Worm (Caenorhabditis elegans) whole organism, mixed stage, embryonic: ENCODE data around the gene cho-1.
A peak's percentile ranks its signal among the peaks of the same experiment; 100 is the strongest.

Source experiments
- M03D4.4 ChIP-seq: sonication (generic microtip); optimal IDR thresholded peaks from 2 replicates; lab custom pipeline; 2017; ENCODE audit warnings: mild to moderate bottlenecking, missing genetic modification characterization, missing compliant biosample characterization
- bed-3 ChIP-seq: fragments of 200-800 bp; sonication (Bioruptor generic); optimal IDR thresholded peaks from 3 replicates; lab custom pipeline; 2018; ENCODE audit warnings: mild to moderate bottlenecking, missing genetic modification characterization, moderate library complexity, missing compliant biosample characterization
- blmp-1 ChIP-seq: fragments of 150-350 bp; optimal IDR thresholded peaks from 2 replicates; lab custom pipeline; 2014; ENCODE audit warnings: missing biosample characterization, missing genetic modification characterization
- ceh-39 ChIP-seq: fragments of 150-350 bp; optimal IDR thresholded peaks from 2 replicates; lab custom pipeline; 2014; ENCODE audit warnings: missing biosample characterization, missing genetic modification characterization
- ceh-43 ChIP-seq: fragments of 200-800 bp; sonication (Bioruptor generic); optimal IDR thresholded peaks from 2 replicates; lab custom pipeline; 2018; ENCODE audit warnings: mild to moderate bottlenecking, missing genetic modification characterization, moderate library complexity, missing compliant biosample characterization
- ceh-83 ChIP-seq: fragments of 200-800 bp; sonication (Bioruptor generic); optimal IDR thresholded peaks from 2 replicates; lab custom pipeline; 2018; ENCODE audit warnings: mild to moderate bottlenecking, missing genetic modification characterization, missing compliant biosample characterization
- ces-1 ChIP-seq: fragments of 150-350 bp; optimal IDR thresholded peaks from 2 replicates; lab custom pipeline; 2014; ENCODE audit warnings: missing biosample characterization, missing genetic modification reagents, missing genetic modification characterization
- cnd-1 ChIP-seq: fragments of 200-800 bp; sonication (Bioruptor generic); optimal IDR thresholded peaks from 2 replicates; lab custom pipeline; 2018; ENCODE audit warnings: mild to moderate bottlenecking, missing genetic modification characterization, missing compliant biosample characterization
- drap-1 ChIP-seq: fragments of 200-800 bp; sonication (Bioruptor generic); optimal IDR thresholded peaks from 3 replicates; lab custom pipeline; 2018; ENCODE audit warnings: mild to moderate bottlenecking, missing genetic modification characterization, missing compliant biosample characterization
- elt-1 ChIP-seq: sonication (generic microtip); optimal IDR thresholded peaks from 2 replicates; lab custom pipeline; 2017; ENCODE audit warnings: missing genetic modification characterization, mild to moderate bottlenecking, missing compliant biosample characterization, antibody characterized with exemption, moderate library complexity, borderline replicate concordance; ENCODE audit not compliant: insufficient read depth
- elt-3 ChIP-seq: fragments of 150-350 bp; optimal IDR thresholded peaks from 2 replicates; lab custom pipeline; 2014; ENCODE audit warnings: missing biosample characterization, missing genetic modification characterization
- flh-1 ChIP-seq: fragments of 200-800 bp; sonication (Bioruptor generic); optimal IDR thresholded peaks from 2 replicates; lab custom pipeline; 2018; ENCODE audit warnings: mild to moderate bottlenecking, missing genetic modification characterization, moderate library complexity, missing compliant biosample characterization
- ham-2 ChIP-seq: fragments of 200-800 bp; sonication (Bioruptor generic); optimal IDR thresholded peaks from 2 replicates; lab custom pipeline; 2018; ENCODE audit warnings: mild to moderate bottlenecking, missing genetic modification characterization, missing compliant biosample characterization
- hlh-1 ChIP-seq: fragments of 150-350 bp; optimal IDR thresholded peaks from 2 replicates; lab custom pipeline; 2014; ENCODE audit warnings: missing biosample characterization, missing genetic modification reagents, missing genetic modification characterization
- lin-13 ChIP-seq: fragments of 150-350 bp; optimal IDR thresholded peaks from 2 replicates; lab custom pipeline; 2014; ENCODE audit warnings: missing biosample characterization, missing genetic modification characterization
- lin-32 ChIP-seq: fragments of 200-800 bp; sonication (Bioruptor generic); optimal IDR thresholded peaks from 2 replicates; lab custom pipeline; 2018; ENCODE audit warnings: mild to moderate bottlenecking, missing genetic modification characterization, missing compliant biosample characterization
- lsy-2 ChIP-seq: fragments of 150-350 bp; optimal IDR thresholded peaks from 2 replicates; lab custom pipeline; 2014; ENCODE audit warnings: missing biosample characterization, missing genetic modification characterization
- mab-5 ChIP-seq: fragments of 150-350 bp; optimal IDR thresholded peaks from 2 replicates; lab custom pipeline; 2014; ENCODE audit warnings: missing biosample characterization, missing genetic modification characterization
- mep-1 ChIP-seq: fragments of 150-350 bp; optimal IDR thresholded peaks from 2 replicates; lab custom pipeline; 2017; ENCODE audit warnings: missing biosample characterization, missing genetic modification reagents, missing genetic modification characterization, inconsistent platforms
- mls-2 ChIP-seq: sonication (generic microtip); optimal IDR thresholded peaks from 2 replicates; lab custom pipeline; 2016; ENCODE audit warnings: mild to moderate bottlenecking, missing genetic modification characterization, moderate library complexity, missing compliant biosample characterization
- nhr-12 ChIP-seq: fragments of 150-350 bp; optimal IDR thresholded peaks from 2 replicates; lab custom pipeline; 2014; ENCODE audit warnings: missing biosample characterization, missing genetic modification characterization
- nhr-2 ChIP-seq: fragments of 150-350 bp; optimal IDR thresholded peaks from 2 replicates; lab custom pipeline; 2014; ENCODE audit warnings: missing biosample characterization, missing genetic modification characterization
- nhr-237 ChIP-seq: fragments of 150-350 bp; optimal IDR thresholded peaks from 2 replicates; lab custom pipeline; 2014; ENCODE audit warnings: missing biosample characterization, missing genetic modification characterization
- nhr-28 ChIP-seq: fragments of 150-350 bp; optimal IDR thresholded peaks from 2 replicates; lab custom pipeline; 2014; ENCODE audit warnings: missing biosample characterization, missing genetic modification characterization
- nhr-76 ChIP-seq: sonication (generic microtip); optimal IDR thresholded peaks from 2 replicates; lab custom pipeline; 2017; ENCODE audit warnings: missing biosample characterization, missing genetic modification characterization
- pha-4 ChIP-seq: fragments of 150-350 bp; optimal IDR thresholded peaks from 2 replicates; lab custom pipeline; 2018; ENCODE audit warnings: missing biosample characterization, missing genetic modification reagents, missing genetic modification characterization
- sem-2 ChIP-seq: fragments of 200-800 bp; sonication (Bioruptor generic); optimal IDR thresholded peaks from 2 replicates; lab custom pipeline; 2018; ENCODE audit warnings: mild to moderate bottlenecking, missing genetic modification characterization, missing compliant biosample characterization
- snpc-4 ChIP-seq: fragments of 150-350 bp; optimal IDR thresholded peaks from 2 replicates; lab custom pipeline; 2014; ENCODE audit warnings: missing biosample characterization, missing genetic modification characterization
- sptf-1 ChIP-seq: sonication (generic microtip); optimal IDR thresholded peaks from 2 replicates; lab custom pipeline; 2017; ENCODE audit warnings: mild to moderate bottlenecking, missing genetic modification characterization, moderate library complexity, missing compliant biosample characterization
- tbx-8 ChIP-seq: fragments of 200-800 bp; sonication (Bioruptor generic); optimal IDR thresholded peaks from 2 replicates; lab custom pipeline; 2018; ENCODE audit warnings: mild to moderate bottlenecking, missing genetic modification characterization, moderate library complexity, missing compliant biosample characterization
- unc-120 ChIP-seq: sonication (generic microtip); optimal IDR thresholded peaks from 2 replicates; lab custom pipeline; 2017; ENCODE audit warnings: missing genetic modification characterization, missing compliant biosample characterization; ENCODE audit not compliant: poor library complexity, severe bottlenecking
- unc-39 ChIP-seq: fragments of 150-350 bp; optimal IDR thresholded peaks from 2 replicates; lab custom pipeline; 2014; ENCODE audit warnings: missing biosample characterization, missing genetic modification characterization
- unc-62 ChIP-seq: fragments of 150-350 bp; optimal IDR thresholded peaks from 2 replicates; lab custom pipeline; 2014; ENCODE audit warnings: missing biosample characterization, missing genetic modification reagents, missing genetic modification characterization
- zip-8 ChIP-seq: fragments of 150-350 bp; optimal IDR thresholded peaks from 2 replicates; lab custom pipeline; 2014; ENCODE audit warnings: missing biosample characterization, missing genetic modification characterization
- ztf-11 ChIP-seq: fragments of 150-350 bp; optimal IDR thresholded peaks from 2 replicates; lab custom pipeline; 2014; ENCODE audit warnings: missing biosample characterization, missing genetic modification characterization

cho-1 gene

DNA sequence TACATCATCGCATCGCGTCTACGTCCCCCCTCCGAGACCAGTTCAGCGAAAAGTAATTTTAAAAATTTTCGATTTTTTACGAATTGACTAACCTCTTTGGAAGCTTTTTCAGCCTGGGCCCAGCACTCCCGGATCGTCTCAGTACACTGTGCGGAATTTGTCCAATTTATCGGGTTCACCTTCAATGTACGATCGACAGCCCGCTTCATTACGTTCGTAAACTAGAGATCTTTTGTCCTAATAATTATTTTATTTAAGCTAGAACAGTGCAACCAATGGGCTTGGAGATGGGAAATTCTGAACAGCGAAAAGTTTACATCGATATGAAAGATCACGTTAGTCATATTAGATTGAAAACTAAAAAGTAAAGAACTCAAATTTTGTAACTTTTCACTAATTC is 27.0 kb upstream of the cho-1 start:
- TF ChIP-seq lin-13 (tag; lab: Kevin White, UChicago): no peak
- no peak for TF ChIP-seq ces-1 (GFP tag; lab: Kevin White, UChicago)
- TF ChIP-seq mab-5: no peak
- TF ChIP-seq nhr-2 (tag; lab: Kevin White, UChicago): no peak
- TF ChIP-seq tbx-8 (GFP tag; lab: Kevin White, UChicago): no peak
- no peak for TF ChIP-seq mls-2 (tag; lab: Kevin White, UChicago)
- no peak for TF ChIP-seq elt-1 (tag; lab: Kevin White, UChicago)
- no peak for TF ChIP-seq unc-62 (GFP tag; lab: Kevin White, UChicago)
- no peak for TF ChIP-seq ceh-39

DNA sequence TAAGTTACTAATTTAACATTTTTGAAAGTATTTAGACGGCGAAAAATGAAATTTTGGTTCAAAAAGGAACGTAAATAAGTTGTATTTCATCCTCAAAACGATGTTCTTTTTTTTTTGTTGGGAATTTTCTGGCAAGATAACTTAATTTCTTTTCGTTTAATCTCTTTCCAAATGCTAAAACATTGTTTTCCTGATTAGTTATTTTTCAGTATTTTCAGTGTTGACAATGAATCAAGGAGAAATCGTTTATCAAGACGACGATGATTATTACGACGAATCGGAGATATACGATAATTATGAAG is 26.4 kb upstream of the cho-1 start, which contains the start of gene lin-54:
lin-54 (plus strand) TSS at position 203 of the 302 bp plus-strand sequence.
- TF ChIP-seq drap-1 (GFP tag; lab: Kevin White, UChicago): no peak
- TF ChIP-seq, all 35 proteins: peak for 0

DNA sequence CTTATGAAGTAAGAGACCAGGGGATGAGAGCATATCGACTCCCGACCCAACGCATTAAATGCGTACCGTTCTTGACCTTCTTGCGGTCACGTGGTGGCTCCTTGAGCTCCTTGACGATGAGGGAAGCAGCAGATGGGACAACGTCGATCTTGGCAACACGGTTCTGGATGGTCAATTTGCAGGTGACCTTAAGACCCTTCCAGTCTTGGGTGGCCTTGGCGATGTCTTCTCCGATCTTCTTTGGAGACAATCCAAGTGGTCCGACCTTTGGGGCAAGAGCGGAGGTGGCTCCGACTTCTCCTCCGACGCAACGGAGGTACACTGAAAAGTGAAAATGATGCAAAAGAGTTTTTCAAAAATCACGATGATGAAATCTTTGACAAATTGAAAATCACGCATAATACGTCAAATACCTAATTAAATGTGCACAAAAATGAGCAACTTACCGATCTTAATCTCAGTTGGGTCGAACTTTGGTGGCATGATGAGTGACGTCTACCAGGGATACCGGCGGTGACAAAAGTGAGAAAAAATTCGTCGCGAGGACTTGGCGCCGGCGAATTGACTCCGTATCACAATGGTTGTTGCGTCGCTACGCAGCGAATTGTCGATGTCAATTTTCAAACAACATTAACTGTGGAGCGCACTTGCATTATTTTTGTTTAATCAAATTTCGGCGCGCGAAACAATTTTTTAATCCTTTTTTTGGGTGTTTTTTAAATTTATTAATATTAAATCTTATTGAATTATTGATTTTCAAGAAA is 25.9 kb upstream of the cho-1 start, which contains the start of gene rpl-12:
rpl-12 (minus strand) TSS at position 574 of the 764 bp plus-strand sequence.
- TF ChIP-seq sem-2 (GFP tag; lab: Kevin White, UChicago): no peak
- TF ChIP-seq snpc-4 (tag; lab: Kevin White, UChicago): no peak
- TF ChIP-seq unc-120 (tag; lab: Kevin White, UChicago): peak; percentile 75
- TF ChIP-seq nhr-76: no peak
- peak; percentile 94 for TF ChIP-seq unc-62 (GFP tag; lab: Kevin White, UChicago)
- TF ChIP-seq blmp-1: peak; percentile 52
- TF ChIP-seq mls-2 (tag; lab: Kevin White, UChicago): peak; percentile 75
- peak; percentile 94 for TF ChIP-seq ceh-39
- TF ChIP-seq ham-2 (GFP tag; lab: Kevin White, UChicago): peak; percentile 23
- peak; percentile 3 for TF ChIP-seq lin-32 (GFP tag; lab: Kevin White, UChicago)
- TF ChIP-seq mep-1 (tag; lab: Kevin White, UChicago): peak; percentile 99
- TF ChIP-seq sptf-1: peak; percentile 89
- TF ChIP-seq bed-3: no peak
- TF ChIP-seq tbx-8 (GFP tag; lab: Kevin White, UChicago): peak; percentile 45
- TF ChIP-seq unc-39 (tag; lab: Kevin White, UChicago): peak; percentile 75
- peak; percentile 92 for TF ChIP-seq lsy-2 (tag; lab: Kevin White, UChicago)
- peak; percentile 67 for TF ChIP-seq ceh-83 (GFP tag; lab: Kevin White, UChicago)
- TF ChIP-seq ztf-11 (tag; lab: Kevin White, UChicago): peak; percentile 75
- TF ChIP-seq nhr-2 (tag; lab: Kevin White, UChicago): no peak
- TF ChIP-seq elt-1 (tag; lab: Kevin White, UChicago): no peak
- TF ChIP-seq mab-5: peak; percentile 83
- TF ChIP-seq flh-1: no peak
- TF ChIP-seq nhr-12 (tag; lab: Kevin White, UChicago): peak; percentile 75
- TF ChIP-seq cnd-1 (tag; lab: Kevin White, UChicago): peak; percentile 84
- peak; percentile 67 for TF ChIP-seq ceh-43 (GFP tag; lab: Kevin White, UChicago)
- TF ChIP-seq pha-4 (tag; lab: Kevin White, UChicago): peak; percentile 99
- no peak for TF ChIP-seq nhr-28
- peak; percentile 100 for TF ChIP-seq ces-1 (GFP tag; lab: Kevin White, UChicago)
- peak; percentile 74 for TF ChIP-seq M03D4.4 (tag; lab: Kevin White, UChicago)
- peak; percentile 71 for TF ChIP-seq hlh-1
- peak; percentile 96 for TF ChIP-seq lin-13 (tag; lab: Kevin White, UChicago)
- peak; percentile 80 for TF ChIP-seq drap-1 (GFP tag; lab: Kevin White, UChicago)
- TF ChIP-seq zip-8: peak; percentile 54
- peak; percentile 84 for TF ChIP-seq elt-3
- TF ChIP-seq nhr-237 (tag; lab: Kevin White, UChicago): peak; percentile 97
